Worm (Caenorhabditis elegans) whole organism, midembryonic: ENCODE data around the gene F25B5.5.

Source experiments
- T22C8.4 ChIP-seq: fragments of 200-800 bp; sonication (Bioruptor generic); IDR thresholded peaks from 2 replicates; pipeline ENCODE4 v1.3.6; 2022; ENCODE audit warnings: missing genetic modification characterization, missing compliant biosample characterization
- cog-1 ChIP-seq: sonication (generic microtip); optimal IDR thresholded peaks from 2 replicates; lab custom pipeline; 2016; ENCODE audit warnings: missing genetic modification characterization, missing compliant biosample characterization
- flt-1 ChIP-seq: fragments of 200-800 bp; sonication (Bioruptor generic); IDR thresholded peaks from 2 replicates; pipeline ENCODE4 v1.3.6; 2022; ENCODE audit warnings: missing genetic modification characterization, missing compliant biosample characterization
- klf-2 ChIP-seq: fragments of 200-800 bp; sonication (Bioruptor generic); conservative IDR thresholded peaks from 2 replicates; pipeline ENCODE4 v1.3.6; 2022; ENCODE audit warnings: missing genetic modification reagents, missing genetic modification characterization, missing compliant biosample characterization
- med-1 ChIP-seq: sonication (generic microtip); optimal IDR thresholded peaks from 2 replicates; lab custom pipeline; 2017; ENCODE audit warnings: missing genetic modification characterization, mild to moderate bottlenecking, missing compliant biosample characterization, antibody characterized with exemption, missing genetic modification reagents; ENCODE audit not compliant: insufficient read depth
- ref-1 ChIP-seq: fragments of 200-800 bp; sonication (Bioruptor generic); conservative IDR thresholded peaks from 2 replicates; pipeline ENCODE4 v1.3.6; 2022; ENCODE audit warnings: missing genetic modification reagents, missing genetic modification characterization, missing compliant biosample characterization
- tab-1 ChIP-seq: fragments of 200-800 bp; sonication (Bioruptor generic); IDR thresholded peaks from 2 replicates; pipeline ENCODE4 v1.3.6; 2022; ENCODE audit warnings: missing genetic modification characterization, missing compliant biosample characterization
- ztf-23 ChIP-seq: fragments of 200-800 bp; sonication (Bioruptor generic); IDR thresholded peaks from 2 replicates; pipeline ENCODE4 v1.3.6; 2022; ENCODE audit warnings: missing genetic modification reagents, missing genetic modification characterization, missing compliant biosample characterization
- ztf-29 ChIP-seq: fragments of 200-800 bp; sonication (Bioruptor generic); IDR thresholded peaks from 2 replicates; pipeline ENCODE4 v1.3.6; 2022; ENCODE audit warnings: missing genetic modification reagents, missing genetic modification characterization, missing compliant biosample characterization

F25B5.5 gene

DNA sequence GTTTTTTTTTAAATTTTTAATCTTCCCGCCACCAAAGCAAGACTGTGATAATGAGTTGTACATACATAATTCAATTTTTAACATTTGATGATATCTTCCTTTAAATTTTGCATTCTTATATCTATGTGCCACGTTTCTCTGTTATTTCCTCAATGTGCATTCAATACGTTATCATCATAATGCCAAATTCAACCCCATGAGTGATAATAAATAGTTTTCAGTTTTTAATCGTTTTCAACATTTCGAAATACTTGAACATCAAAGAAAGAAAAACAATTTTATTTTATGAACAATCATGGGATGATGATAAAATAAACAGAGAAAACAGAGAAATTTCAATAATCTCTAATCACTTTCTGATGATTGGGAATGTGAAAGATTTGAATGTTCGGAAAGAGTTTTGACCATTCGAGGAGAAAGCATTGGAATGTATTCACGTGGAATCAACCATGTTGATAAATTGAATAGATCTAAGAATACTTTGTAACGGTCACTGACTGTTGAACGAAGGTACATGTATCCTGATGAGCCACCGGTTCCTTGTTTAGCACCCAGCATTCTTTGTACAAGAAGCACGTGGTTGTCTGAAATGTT is 28.5 kb downstream of the F25B5.5 start:
- no peak for TF ChIP-seq med-1
- TF ChIP-seq ztf-23 (GFP tag; lab: Robert Waterston, UW): no peak
- TF ChIP-seq T22C8.4 (GFP tag; lab: Robert Waterston, UW): no peak
- TF ChIP-seq cog-1: no peak
- TF ChIP-seq flt-1 (GFP tag; lab: Robert Waterston, UW): no peak
- TF ChIP-seq klf-2 (GFP tag; lab: Robert Waterston, UW): no peak
- no peak for TF ChIP-seq tab-1 (GFP tag; lab: Robert Waterston, UW)
- no peak for TF ChIP-seq ztf-29 (GFP tag; lab: Robert Waterston, UW)
- no peak for TF ChIP-seq ref-1

DNA sequence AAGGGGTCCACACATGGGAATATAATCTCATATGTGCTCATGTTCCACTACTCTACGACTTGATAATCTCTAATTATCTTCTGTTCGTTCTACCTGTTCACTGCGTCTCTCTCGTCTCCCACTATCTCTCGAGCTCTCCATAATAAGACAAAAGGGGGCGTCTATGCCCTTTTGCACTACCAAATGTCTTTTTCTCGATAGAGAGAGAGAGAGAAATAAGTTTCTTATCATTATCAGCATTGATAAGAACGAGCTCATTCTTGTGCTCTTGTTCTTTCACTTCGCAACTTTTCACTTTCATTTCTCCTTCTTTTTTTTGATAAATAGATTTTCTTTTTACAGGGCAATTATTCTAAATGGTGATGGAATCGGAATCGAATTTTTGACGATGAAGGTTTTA is 30.0 kb downstream of the F25B5.5 start:
- TF ChIP-seq T22C8.4 (GFP tag; lab: Robert Waterston, UW) (no peak), ztf-29 (GFP tag; lab: Robert Waterston, UW) (no peak), ztf-23 (GFP tag; lab: Robert Waterston, UW) (no peak)

DNA sequence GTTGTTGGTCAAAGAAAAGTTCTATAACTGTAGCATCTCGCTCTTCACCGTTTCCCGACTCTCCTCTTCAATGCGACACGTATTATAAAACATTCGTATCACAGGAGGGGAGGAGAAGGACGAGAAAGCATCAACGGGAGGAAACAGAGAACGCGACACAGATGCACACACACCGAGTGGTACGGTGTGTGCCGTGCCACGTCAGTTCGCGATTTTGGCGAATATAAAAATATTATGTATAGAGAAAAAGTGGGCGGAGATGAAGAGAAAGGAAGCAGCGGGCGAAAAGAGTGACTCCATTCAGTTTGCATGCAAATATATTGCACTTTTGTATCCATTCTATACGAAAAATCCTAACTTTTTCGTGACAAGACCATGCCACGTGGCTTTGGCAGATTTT is 31.2 kb downstream of the F25B5.5 start:
- no peak for TF ChIP-seq med-1
- TF ChIP-seq klf-2 (GFP tag; lab: Robert Waterston, UW): no peak
- no peak for TF ChIP-seq tab-1 (GFP tag; lab: Robert Waterston, UW)
- TF ChIP-seq cog-1: no peak
- TF ChIP-seq T22C8.4 (GFP tag; lab: Robert Waterston, UW): no peak

DNA sequence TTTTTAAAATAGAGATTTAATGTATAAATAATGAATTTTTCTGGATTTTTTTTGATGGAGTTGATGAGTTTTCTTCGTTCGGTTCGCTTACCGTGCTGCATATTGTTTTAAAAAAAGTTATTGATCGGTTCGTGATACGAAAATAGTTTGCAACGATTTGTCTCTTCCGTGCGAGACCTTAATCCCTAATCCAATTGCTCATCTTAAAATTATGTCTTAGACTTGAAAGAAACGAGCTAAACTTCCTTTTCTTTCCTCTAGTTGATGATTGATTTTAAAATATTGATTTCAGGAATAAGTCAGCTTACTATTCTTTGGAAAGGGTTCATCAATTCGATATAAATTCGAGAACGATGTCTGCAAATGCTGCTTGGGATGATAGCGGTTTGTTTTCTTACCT is 37.5 kb downstream of the F25B5.5 start, which contains the start of gene C28H8.3:
Gene C28H8.3, plus strand, starts transcription at position 293 of the 400 bp plus-strand sequence.
- TF ChIP-seq med-1 (no peak), tab-1 (GFP tag; lab: Robert Waterston, UW) (no peak), T22C8.4 (GFP tag; lab: Robert Waterston, UW) (no peak), cog-1 (no peak), ztf-29 (GFP tag; lab: Robert Waterston, UW) (no peak), flt-1 (GFP tag; lab: Robert Waterston, UW) (no peak), ztf-23 (GFP tag; lab: Robert Waterston, UW) (no peak), klf-2 (GFP tag; lab: Robert Waterston, UW) (no peak), ref-1 (no peak)

DNA sequence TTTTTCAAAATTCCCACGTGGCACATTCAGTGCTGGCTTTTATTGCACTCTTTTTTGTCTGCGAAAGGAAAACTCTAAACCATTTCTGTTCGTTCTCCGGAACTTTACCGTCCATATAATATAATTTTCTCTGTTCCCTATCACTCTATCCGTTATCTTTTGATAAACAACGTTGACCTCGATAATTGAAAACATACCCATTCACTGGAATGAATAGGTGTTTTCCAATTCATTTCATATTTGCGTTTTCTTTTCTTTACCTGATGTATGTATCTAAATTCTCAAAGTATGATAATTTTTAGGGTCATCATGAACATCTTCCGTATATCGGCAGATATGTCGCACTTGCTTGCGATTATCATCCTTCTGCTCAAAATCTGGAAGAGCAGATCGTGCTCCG is 39.2 kb downstream of the F25B5.5 start, which contains the start of gene erd-2.2:
Gene erd-2.2, plus strand, starts transcription at position 301 of the 400 bp plus-strand sequence.
- TF ChIP-seq T22C8.4 (GFP tag; lab: Robert Waterston, UW): no peak
- no peak for TF ChIP-seq ref-1
- no peak for TF ChIP-seq ztf-29 (GFP tag; lab: Robert Waterston, UW)
- TF ChIP-seq ztf-23 (GFP tag; lab: Robert Waterston, UW): no peak
- TF ChIP-seq med-1: no peak
- no peak for TF ChIP-seq flt-1 (GFP tag; lab: Robert Waterston, UW)
- TF ChIP-seq klf-2 (GFP tag; lab: Robert Waterston, UW): no peak
- no peak for TF ChIP-seq tab-1 (GFP tag; lab: Robert Waterston, UW)

DNA sequence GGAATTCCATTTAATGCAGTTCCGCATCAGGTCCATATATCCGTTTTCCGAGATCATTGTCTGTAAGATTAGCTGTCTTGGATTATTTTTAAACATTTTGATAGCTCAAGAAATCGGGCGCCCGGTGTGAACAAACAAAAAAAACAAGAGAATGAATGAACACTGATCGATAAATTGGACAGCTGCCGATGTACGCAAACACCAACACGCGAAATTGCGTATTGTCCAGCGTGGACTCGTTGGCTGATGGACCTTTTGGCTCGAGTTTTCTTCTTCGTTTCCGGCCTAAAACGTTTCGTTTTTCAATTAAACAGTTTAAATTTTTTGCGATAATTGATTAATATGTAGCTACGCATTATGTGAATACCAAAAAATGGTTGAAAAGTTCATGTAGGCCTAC is 39.9 kb downstream of the F25B5.5 start, which contains the start of gene dpff-1:
Gene dpff-1, minus strand, starts transcription at position 288 of the 400 bp plus-strand sequence.
- TF ChIP-seq cog-1: no peak
- TF ChIP-seq T22C8.4 (GFP tag; lab: Robert Waterston, UW): peak; percentile 80
- TF ChIP-seq ztf-23 (GFP tag; lab: Robert Waterston, UW): no peak

DNA sequence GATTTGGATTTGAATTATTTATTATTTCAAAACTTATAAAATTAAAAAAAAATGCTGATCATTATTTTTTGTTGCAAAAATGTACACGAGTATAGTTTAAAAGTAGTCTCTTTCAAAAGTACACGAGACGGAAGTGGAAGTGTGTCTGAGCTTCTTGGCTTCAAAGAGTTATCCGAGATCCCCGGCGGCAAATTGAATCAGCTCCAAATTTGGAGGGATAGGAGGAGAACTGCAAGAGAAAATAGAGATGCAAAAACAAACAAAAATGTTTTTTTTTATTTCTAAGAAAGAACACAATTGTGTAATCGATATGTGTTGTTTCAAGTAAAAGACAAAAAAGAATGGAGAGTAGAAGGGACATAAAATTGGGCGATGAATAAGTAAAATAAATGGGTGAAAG is 43.4 kb downstream of the F25B5.5 start:
- no peak for TF ChIP-seq cog-1
- no peak for TF ChIP-seq klf-2 (GFP tag; lab: Robert Waterston, UW)
- TF ChIP-seq T22C8.4 (GFP tag; lab: Robert Waterston, UW): no peak
- TF ChIP-seq ref-1: no peak
- TF ChIP-seq ztf-23 (GFP tag; lab: Robert Waterston, UW): no peak
- no peak for TF ChIP-seq ztf-29 (GFP tag; lab: Robert Waterston, UW)
- no peak for TF ChIP-seq tab-1 (GFP tag; lab: Robert Waterston, UW)
- no peak for TF ChIP-seq med-1
- TF ChIP-seq flt-1 (GFP tag; lab: Robert Waterston, UW): no peak

DNA sequence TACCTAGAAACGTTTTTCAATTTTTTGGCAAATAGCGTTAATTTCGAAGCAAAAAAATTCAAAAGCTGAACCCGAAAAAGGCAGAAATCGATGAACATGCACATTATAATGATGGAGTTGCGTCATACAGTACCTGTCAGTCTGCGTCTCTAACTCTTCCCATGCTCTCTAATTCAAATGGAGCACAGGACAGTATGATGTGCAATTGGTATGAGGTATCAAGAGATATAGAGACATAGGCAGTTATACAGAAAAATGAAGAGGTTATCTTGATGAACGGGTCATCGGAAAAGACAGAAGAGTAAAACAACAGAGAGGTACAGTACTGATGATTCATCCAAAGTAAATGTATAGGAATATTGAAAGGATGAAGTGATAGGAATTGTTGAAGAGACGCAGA is 45.2 kb downstream of the F25B5.5 start:
- no peak for TF ChIP-seq cog-1
- no peak for TF ChIP-seq ref-1
- TF ChIP-seq T22C8.4 (GFP tag; lab: Robert Waterston, UW): no peak
- no peak for TF ChIP-seq klf-2 (GFP tag; lab: Robert Waterston, UW)
- no peak for TF ChIP-seq tab-1 (GFP tag; lab: Robert Waterston, UW)
- no peak for TF ChIP-seq med-1
- TF ChIP-seq ztf-29 (GFP tag; lab: Robert Waterston, UW): no peak

DNA sequence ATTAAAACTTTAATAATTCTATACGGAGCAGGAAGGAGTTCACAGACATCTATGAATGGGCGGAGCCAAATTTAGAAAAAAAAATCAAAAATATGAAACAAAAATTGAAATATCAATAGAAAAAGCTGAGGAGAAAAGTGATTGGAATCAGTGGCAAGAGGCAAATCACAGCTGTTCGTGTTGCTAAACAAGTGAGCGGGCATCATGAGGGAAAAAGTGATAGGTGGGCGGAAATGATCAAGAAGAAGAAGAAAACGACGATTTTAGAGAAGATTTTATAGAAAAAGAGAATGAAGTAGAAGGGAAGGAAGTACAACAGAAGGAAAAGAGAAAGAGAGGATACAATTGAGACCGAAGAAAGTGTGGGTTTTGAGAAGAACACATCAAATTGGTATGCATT is 47.3 kb downstream of the F25B5.5 start:
- no peak for TF ChIP-seq med-1
- no peak for TF ChIP-seq T22C8.4 (GFP tag; lab: Robert Waterston, UW)
- no peak for TF ChIP-seq cog-1
- TF ChIP-seq flt-1 (GFP tag; lab: Robert Waterston, UW): no peak
- TF ChIP-seq ref-1: no peak
- no peak for TF ChIP-seq ztf-29 (GFP tag; lab: Robert Waterston, UW)
- TF ChIP-seq klf-2 (GFP tag; lab: Robert Waterston, UW): no peak
- no peak for TF ChIP-seq tab-1 (GFP tag; lab: Robert Waterston, UW)
- TF ChIP-seq ztf-23 (GFP tag; lab: Robert Waterston, UW): no peak

DNA sequence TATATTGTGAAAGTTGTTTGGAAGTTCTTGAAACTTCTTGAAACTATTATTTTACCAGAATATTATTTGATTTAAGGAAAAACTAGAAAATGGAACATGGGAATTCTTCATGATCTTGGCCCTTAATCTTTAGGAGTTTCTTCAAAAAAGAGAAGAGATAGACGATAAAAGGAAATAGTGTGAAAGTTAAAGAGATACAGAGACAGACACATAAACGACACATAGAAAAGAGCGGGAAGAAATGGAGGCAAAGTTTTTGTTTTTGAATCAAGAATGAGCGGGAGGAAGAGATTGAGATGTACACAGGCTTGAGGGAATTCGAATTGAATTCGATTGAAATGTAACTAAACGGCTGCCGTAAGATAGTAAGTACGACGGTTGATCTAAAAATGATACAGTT is 48.5 kb downstream of the F25B5.5 start:
- TF ChIP-seq flt-1 (GFP tag; lab: Robert Waterston, UW) (no peak), klf-2 (GFP tag; lab: Robert Waterston, UW) (no peak), ztf-23 (GFP tag; lab: Robert Waterston, UW) (no peak), cog-1 (no peak), med-1 (no peak), T22C8.4 (GFP tag; lab: Robert Waterston, UW) (no peak), tab-1 (GFP tag; lab: Robert Waterston, UW) (no peak), ref-1 (no peak), ztf-29 (GFP tag; lab: Robert Waterston, UW) (no peak)
